Fruit fly (Drosophila melanogaster) whole organism, embryonic: ENCODE data around the gene mbt.

ENCODE experiments used
- Abd-B ChIP-seq: fragments of 200-800 bp; sonication (Bioruptor generic); optimal IDR thresholded peaks from 2 replicates; lab custom pipeline; 2018; ENCODE audit warnings: missing biosample characterization, mild to moderate bottlenecking, missing genetic modification characterization, moderate library complexity
- Antp ChIP-seq: fragments of 200-800 bp; sonication (Bioruptor generic); optimal IDR thresholded peaks from 3 replicates; lab custom pipeline; 2016; ENCODE audit warnings: missing biosample characterization, missing genetic modification characterization
- Asciz ChIP-seq: fragments of 200-800 bp; sonication (Bioruptor generic); optimal IDR thresholded peaks from 2 replicates; lab custom pipeline; 2017; ENCODE audit warnings: missing biosample characterization, mild to moderate bottlenecking, missing genetic modification characterization, missing genetic modification reagents
- C15 ChIP-seq: fragments of 200-800 bp; sonication (Bioruptor generic); IDR thresholded peaks from 3 replicates; pipeline ENCODE4 v1.3.6; 2022; ENCODE audit warnings: missing biosample characterization, missing genetic modification characterization
- CG10147 ChIP-seq: fragments of 200-800 bp; sonication (Bioruptor generic); optimal IDR thresholded peaks from 2 replicates; lab custom pipeline; 2019; ENCODE audit warnings: missing biosample characterization, mild to moderate bottlenecking, missing genetic modification characterization, moderate library complexity
- CG10209 ChIP-seq: fragments of 200-800 bp; sonication (Bioruptor generic); optimal IDR thresholded peaks from 3 replicates; lab custom pipeline; 2017; ENCODE audit warnings: missing biosample characterization, mild to moderate bottlenecking, missing genetic modification characterization, missing genetic modification reagents
- CG10321 ChIP-seq: fragments of 200-800 bp; sonication (Bioruptor generic); IDR thresholded peaks from 2 replicates; pipeline ENCODE4 v1.3.6; 2022; ENCODE audit warnings: missing biosample characterization, missing genetic modification characterization
- CG10543 ChIP-seq: fragments of 200-800 bp; sonication (Bioruptor generic); optimal IDR thresholded peaks from 3 replicates; lab custom pipeline; 2017; ENCODE audit warnings: missing biosample characterization, mild to moderate bottlenecking, missing genetic modification characterization, moderate library complexity
- CG10979 ChIP-seq: fragments of 200-800 bp; sonication (Bioruptor generic); optimal IDR thresholded peaks from 2 replicates; lab custom pipeline; 2018; ENCODE audit warnings: missing biosample characterization, mild to moderate bottlenecking, missing genetic modification characterization, moderate library complexity
- CG11398 ChIP-seq: fragments of 200-800 bp; sonication (Bioruptor generic); optimal IDR thresholded peaks from 2 replicates; lab custom pipeline; 2016; ENCODE audit warnings: missing biosample characterization, missing genetic modification characterization
- CG12219 ChIP-seq: fragments of 200-800 bp; sonication (Bioruptor generic); optimal IDR thresholded peaks from 3 replicates; lab custom pipeline; 2018; ENCODE audit warnings: missing biosample characterization, mild to moderate bottlenecking, missing genetic modification characterization
- CG12769 ChIP-seq: fragments of 200-800 bp; sonication (Bioruptor generic); optimal IDR thresholded peaks from 2 replicates; lab custom pipeline; 2019; ENCODE audit warnings: missing biosample characterization, mild to moderate bottlenecking, missing genetic modification characterization, moderate library complexity
- CG12942 ChIP-seq: fragments of 200-800 bp; sonication (Bioruptor generic); optimal IDR thresholded peaks from 3 replicates; lab custom pipeline; 2016; ENCODE audit warnings: missing biosample characterization, missing genetic modification characterization
- CG13296 ChIP-seq: fragments of 200-800 bp; sonication (Bioruptor generic); optimal IDR thresholded peaks from 3 replicates; lab custom pipeline; 2018; ENCODE audit warnings: missing biosample characterization, mild to moderate bottlenecking, missing genetic modification characterization
- CG14050 ChIP-seq: fragments of 200-800 bp; sonication (Bioruptor generic); IDR thresholded peaks from 3 replicates; pipeline ENCODE4 v1.3.6; 2022; ENCODE audit warnings: missing biosample characterization, missing genetic modification characterization
- CG18011 ChIP-seq: fragments of 200-800 bp; sonication (Bioruptor generic); optimal IDR thresholded peaks from 2 replicates; lab custom pipeline; 2017; ENCODE audit warnings: missing biosample characterization, missing genetic modification characterization, mild to moderate bottlenecking, moderate library complexity, missing genotype
- CG18262 ChIP-seq: fragments of 200-800 bp; optimal IDR thresholded peaks from 3 replicates; lab custom pipeline; 2019; ENCODE audit warnings: missing biosample characterization, mild to moderate bottlenecking, missing genetic modification characterization, moderate library complexity
- CG2712 ChIP-seq: fragments of 200-800 bp; optimal IDR thresholded peaks from 3 replicates; lab custom pipeline; 2019; ENCODE audit warnings: missing biosample characterization, mild to moderate bottlenecking, missing genetic modification characterization, moderate library complexity
- CG4820 ChIP-seq: fragments of 200-800 bp; sonication (Bioruptor generic); optimal IDR thresholded peaks from 3 replicates; lab custom pipeline; 2016; ENCODE audit warnings: missing biosample characterization, missing genetic modification characterization
- CG7987 ChIP-seq: fragments of 200-800 bp; sonication (Bioruptor generic); optimal IDR thresholded peaks from 2 replicates; lab custom pipeline; 2018; ENCODE audit warnings: missing biosample characterization, mild to moderate bottlenecking, missing genetic modification characterization, moderate library complexity
- CG8924 ChIP-seq: fragments of 200-800 bp; optimal IDR thresholded peaks from 3 replicates; lab custom pipeline; 2019; ENCODE audit warnings: missing biosample characterization, mild to moderate bottlenecking, missing genetic modification characterization, moderate library complexity
- CG9609 ChIP-seq: fragments of 200-800 bp; sonication (Bioruptor generic); optimal IDR thresholded peaks from 3 replicates; lab custom pipeline; 2016; ENCODE audit warnings: missing biosample characterization, missing genetic modification characterization
- CG9932 ChIP-seq: fragments of 200-800 bp; sonication (Bioruptor generic); IDR thresholded peaks from 2 replicates; pipeline ENCODE4 v1.3.6; 2022; ENCODE audit warnings: missing biosample characterization, missing genetic modification characterization
- Doc2 ChIP-seq: fragments of 200-800 bp; sonication (Bioruptor generic); IDR thresholded peaks from 2 replicates; pipeline ENCODE4 v1.3.6; 2022; ENCODE audit warnings: missing biosample characterization, missing genetic modification characterization
- Hey ChIP-seq: fragments of 200-800 bp; sonication (Bioruptor generic); optimal IDR thresholded peaks from 3 replicates; lab custom pipeline; 2018; ENCODE audit warnings: missing biosample characterization, mild to moderate bottlenecking, missing genetic modification characterization
- Lpt ChIP-seq: fragments of >200 bp; optimal IDR thresholded peaks from 2 replicates; lab custom pipeline; 2018; ENCODE audit warnings: missing biosample characterization, missing genetic modification characterization
- Mad ChIP-seq: fragments of 200-800 bp; sonication (Bioruptor generic); optimal IDR thresholded peaks from 2 replicates; lab custom pipeline; 2016; ENCODE audit warnings: missing biosample characterization, missing genetic modification characterization
- Med ChIP-seq: fragments of 200-800 bp; sonication (Bioruptor generic); peaks from one replicate; lab custom pipeline; 2016; ENCODE audit warnings: missing biosample characterization, missing genetic modification characterization, mild to moderate bottlenecking, inconsistent platforms, moderate library complexity
- Ravus ChIP-seq: fragments of 200-800 bp; sonication (Bioruptor generic); IDR thresholded peaks from 2 replicates; pipeline ENCODE4 v1.3.6; 2022; ENCODE audit warnings: missing biosample characterization, missing genetic modification characterization
- Side ChIP-seq: fragments of 200-800 bp; sonication (Bioruptor generic); optimal IDR thresholded peaks from 2 replicates; lab custom pipeline; 2016; ENCODE audit warnings: missing biosample characterization, missing genetic modification characterization
- Sox100B ChIP-seq: fragments of 200-800 bp; sonication (Bioruptor generic); optimal IDR thresholded peaks from 3 replicates; lab custom pipeline; 2018; ENCODE audit warnings: missing biosample characterization, mild to moderate bottlenecking, missing genetic modification characterization
- Xbp1 ChIP-seq: fragments of 200-800 bp; sonication (Bioruptor generic); optimal IDR thresholded peaks from 3 replicates; lab custom pipeline; 2016; ENCODE audit warnings: missing biosample characterization, mild to moderate bottlenecking, missing genetic modification characterization
- YL-1 ChIP-seq: fragments of 200-800 bp; sonication (Bioruptor generic); optimal IDR thresholded peaks from 3 replicates; lab custom pipeline; 2017; ENCODE audit warnings: missing biosample characterization, mild to moderate bottlenecking, missing genetic modification characterization
- br ChIP-seq: fragments of >200 bp; optimal IDR thresholded peaks from 2 replicates; lab custom pipeline; 2017
- cato ChIP-seq: fragments of 200-800 bp; sonication (Bioruptor generic); optimal IDR thresholded peaks from 2 replicates; lab custom pipeline; 2016; ENCODE audit warnings: missing biosample characterization, missing genetic modification characterization, borderline replicate concordance
- en ChIP-seq: fragments of 200-800 bp; sonication (Bioruptor generic); optimal IDR thresholded peaks from 2 replicates; lab custom pipeline; 2016; ENCODE audit warnings: missing biosample characterization, missing genetic modification characterization
- grau ChIP-seq: fragments of 200-800 bp; optimal IDR thresholded peaks from 3 replicates; lab custom pipeline; 2019; ENCODE audit warnings: missing biosample characterization, mild to moderate bottlenecking, missing genetic modification characterization, moderate library complexity
- gsb-n ChIP-seq: fragments of 200-800 bp; sonication (Bioruptor generic); optimal IDR thresholded peaks from 3 replicates; lab custom pipeline; 2018; ENCODE audit warnings: missing biosample characterization, mild to moderate bottlenecking, missing genetic modification characterization
- hb ChIP-seq: fragments of 200-800 bp; sonication (Bioruptor generic); IDR thresholded peaks from 3 replicates; pipeline ENCODE4 v1.3.6; 2022; ENCODE audit warnings: missing biosample characterization, missing genetic modification characterization; ENCODE audit not compliant: partially characterized antibody
- hbn ChIP-seq: fragments of 200-800 bp; sonication (Bioruptor generic); IDR thresholded peaks from 2 replicates; pipeline ENCODE4 v1.3.6; 2022; ENCODE audit warnings: missing biosample characterization, missing genetic modification characterization; ENCODE audit not compliant: partially characterized antibody
- lab ChIP-seq: fragments of 200-800 bp; sonication (Bioruptor generic); optimal IDR thresholded peaks from 3 replicates; lab custom pipeline; 2017; ENCODE audit warnings: missing biosample characterization, missing genetic modification characterization, mild to moderate bottlenecking, moderate library complexity, missing genetic modification reagents
- nerfin-2 ChIP-seq: fragments of 200-800 bp; sonication (Bioruptor generic); IDR thresholded peaks from 2 replicates; pipeline ENCODE4 v1.3.6; 2022; ENCODE audit warnings: missing biosample characterization, missing genetic modification characterization; ENCODE audit not compliant: partially characterized antibody
- otp ChIP-seq: fragments of 200-800 bp; sonication (Bioruptor generic); IDR thresholded peaks from 3 replicates; pipeline ENCODE4, ENCODE4 v1.3.6; 2022; ENCODE audit warnings: missing biosample characterization, missing genetic modification characterization
- phol ChIP-seq: fragments of 200-800 bp; sonication (Bioruptor generic); optimal IDR thresholded peaks from 3 replicates; lab custom pipeline; 2018; ENCODE audit warnings: missing biosample characterization, mild to moderate bottlenecking, missing genetic modification characterization, moderate library complexity
- sc ChIP-seq, 3 experiments: fragments of >200 bp in 2 of 3; fragments of 200-800 bp in 1 of 3; sonication (Bioruptor generic) in 1 of 3; optimal IDR thresholded peaks; 2 replicates in 2 of 3; 3 replicates in 1 of 3; lab custom pipeline; 2017; ENCODE audit warnings: mild to moderate bottlenecking in 1 of 3, missing biosample characterization in 1 of 3, missing genetic modification characterization in 1 of 3, missing genetic modification reagents in 1 of 3
- sd ChIP-seq: fragments of 200-800 bp; sonication (Bioruptor generic); optimal IDR thresholded peaks from 3 replicates; lab custom pipeline; 2018; ENCODE audit warnings: missing biosample characterization, mild to moderate bottlenecking, missing genetic modification characterization, moderate library complexity
- sqz ChIP-seq: fragments of 200-800 bp; sonication (Bioruptor generic); optimal IDR thresholded peaks from 3 replicates; lab custom pipeline; 2018; ENCODE audit warnings: missing biosample characterization, mild to moderate bottlenecking, missing genetic modification characterization
- sr ChIP-seq: fragments of 200-800 bp; sonication (Bioruptor generic); IDR thresholded peaks from 3 replicates; pipeline ENCODE4 v1.3.6; 2022; ENCODE audit warnings: missing biosample characterization, missing genetic modification characterization
- trem ChIP-seq: fragments of 200-800 bp; optimal IDR thresholded peaks from 3 replicates; lab custom pipeline; 2019; ENCODE audit warnings: missing biosample characterization, mild to moderate bottlenecking, missing genetic modification characterization, moderate library complexity
- vfl ChIP-seq: fragments of 200-800 bp; sonication (Bioruptor generic); optimal IDR thresholded peaks from 2 replicates; lab custom pipeline; 2016; ENCODE audit warnings: missing biosample characterization, missing genetic modification characterization

Gene mbt

DNA sequence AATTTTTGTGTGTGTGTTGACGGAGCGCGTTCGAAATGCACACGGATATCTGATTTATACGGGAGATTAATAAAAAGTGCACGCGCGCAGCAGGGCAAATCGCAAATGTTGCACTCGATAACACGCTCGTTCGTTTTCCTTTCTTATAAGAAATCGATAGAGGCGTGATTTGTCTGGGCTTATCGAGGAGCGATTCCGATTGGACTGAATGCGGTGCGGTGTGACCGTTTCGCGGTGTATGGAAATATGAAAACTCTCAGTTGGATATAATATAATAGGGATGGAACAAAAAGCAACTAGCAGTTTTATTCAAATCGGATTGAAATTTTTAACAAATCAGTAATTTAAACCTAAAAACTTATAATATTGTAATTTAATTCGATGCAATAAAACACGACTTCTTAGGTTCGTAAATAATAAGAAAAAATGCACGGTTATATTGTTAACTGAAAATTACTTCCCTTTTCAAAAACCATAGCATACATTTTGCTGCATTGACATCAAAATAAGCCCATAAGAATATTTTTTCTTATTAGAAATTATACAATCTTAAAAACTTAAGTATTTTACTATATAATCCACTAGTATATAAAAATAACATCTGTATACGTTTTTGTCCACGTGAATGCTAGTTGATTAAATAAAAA lies 23.3 kb upstream of the mbt start, which contains the start of gene CanA-14F (continued):
- TF ChIP-seq CG11398 (GFP tag; lab: Kevin White, UChicago): no peak
- TF ChIP-seq Xbp1 (GFP tag; lab: Kevin White, UChicago): no peak
- TF ChIP-seq hb (GFP tag; lab: Robert Waterston, UW): peak; percentile 73; the same call in 2 of the 3 replicates
- TF ChIP-seq CG18011 (GFP tag; lab: Kevin White, UChicago): no peak
- no peak for TF ChIP-seq CG12769 (tag; lab: Kevin White, UChicago)
- TF ChIP-seq CG10147 (GFP tag; lab: Kevin White, UChicago): no peak
- peak; percentile 5 for TF ChIP-seq phol (tag; lab: Kevin White, UChicago)
- no peak for TF ChIP-seq CG10543 (GFP tag; lab: Kevin White, UChicago)
- TF ChIP-seq CG12219 (GFP tag; lab: Kevin White, UChicago): no peak
- no peak for TF ChIP-seq CG8924 (tag; lab: Kevin White, UChicago)
- peak; percentile 46; the same call in 1 of the 2 replicates for TF ChIP-seq CG9932 (GFP tag; lab: Robert Waterston, UW)
- TF ChIP-seq CG13296 (GFP tag; lab: Kevin White, UChicago): no peak
- no peak for TF ChIP-seq CG10321 (GFP tag; lab: Robert Waterston, UW)
- no peak for TF ChIP-seq C15 (GFP tag; lab: Robert Waterston, UW)
- TF ChIP-seq Doc2 (GFP tag; lab: Robert Waterston, UW): no peak
- TF ChIP-seq CG9609 (GFP tag; lab: Kevin White, UChicago): no peak
- TF ChIP-seq grau (tag; lab: Kevin White, UChicago): no peak
- TF ChIP-seq otp (GFP tag; lab: Robert Waterston, UW): no peak
- no peak for TF ChIP-seq Abd-B (GFP tag; lab: Kevin White, UChicago)
- TF ChIP-seq CG2712 (tag; lab: Kevin White, UChicago): no peak
- TF ChIP-seq CG14050: no peak
- TF ChIP-seq CG10979 (tag; lab: Kevin White, UChicago): no peak
- peak; percentile 2 for TF ChIP-seq CG18262 (tag; lab: Kevin White, UChicago)
- peak; percentile 52; the same call in 1 of the 2 replicates for TF ChIP-seq hbn (GFP tag; lab: Robert Waterston, UW)
- no peak for TF ChIP-seq sc (optimal IDR thresholded peaks at IDR 0.05; lab: Kevin White, UChicago)
- TF ChIP-seq sc (GFP tag; optimal IDR thresholded peaks at IDR 0.05; lab: Kevin White, UChicago): no peak
- TF ChIP-seq nerfin-2 (GFP tag; lab: Robert Waterston, UW): peak; percentile 61
- TF ChIP-seq br (lab: Kevin White, UChicago): no peak
- no peak for TF ChIP-seq YL-1 (GFP tag; lab: Kevin White, UChicago)
- TF ChIP-seq Side (GFP tag; lab: Kevin White, UChicago): no peak
- no peak for TF ChIP-seq Asciz (GFP tag; lab: Kevin White, UChicago)
- no peak for TF ChIP-seq Mad (GFP tag; lab: Kevin White, UChicago)
- TF ChIP-seq trem: no peak
- TF ChIP-seq Ravus: no peak
- peak; percentile 69 for TF ChIP-seq Med (GFP tag; lab: Kevin White, UChicago)
- no peak for TF ChIP-seq gsb-n
- TF ChIP-seq CG12942: no peak
- TF ChIP-seq vfl (GFP tag; lab: Kevin White, UChicago): no peak
- no peak for TF ChIP-seq Hey (tag; lab: Kevin White, UChicago)
- TF ChIP-seq CG10209: no peak
- no peak for TF ChIP-seq Lpt
- no peak for TF ChIP-seq CG7987 (GFP tag; lab: Kevin White, UChicago)
- TF ChIP-seq lab: no peak
- TF ChIP-seq Sox100B: no peak
- TF ChIP-seq sqz (GFP tag; lab: Kevin White, UChicago): no peak
- no peak for TF ChIP-seq en (GFP tag; lab: Kevin White, UChicago)
- TF ChIP-seq cato: no peak
- no peak for TF ChIP-seq sd (tag; lab: Kevin White, UChicago)
- TF ChIP-seq sr: no peak
- TF ChIP-seq CG4820 (GFP tag; lab: Kevin White, UChicago): no peak
- TF ChIP-seq Antp (GFP tag; lab: Kevin White, UChicago): no peak
